Fruit fly (Drosophila melanogaster) whole organism, embryonic: Measurements from ENCODE around the gene Usp1.

Source experiments
- Blimp-1 ChIP-seq: fragments of 200-800 bp; sonication (Bioruptor generic); optimal IDR thresholded peaks from 3 replicates; lab custom pipeline; 2018; ENCODE audit warnings: missing biosample characterization, missing genetic modification characterization, mild to moderate bottlenecking, moderate library complexity, missing genetic modification reagents
- C15 ChIP-seq: fragments of 200-800 bp; sonication (Bioruptor generic); IDR thresholded peaks from 3 replicates; pipeline ENCODE4 v1.3.6; 2022; ENCODE audit warnings: missing biosample characterization, missing genetic modification characterization
- CG10209 ChIP-seq: fragments of 200-800 bp; sonication (Bioruptor generic); optimal IDR thresholded peaks from 3 replicates; lab custom pipeline; 2017; ENCODE audit warnings: missing biosample characterization, mild to moderate bottlenecking, missing genetic modification characterization, missing genetic modification reagents
- CG11398 ChIP-seq: fragments of 200-800 bp; sonication (Bioruptor generic); optimal IDR thresholded peaks from 2 replicates; lab custom pipeline; 2016; ENCODE audit warnings: missing biosample characterization, missing genetic modification characterization
- CG12219 ChIP-seq: fragments of 200-800 bp; sonication (Bioruptor generic); optimal IDR thresholded peaks from 3 replicates; lab custom pipeline; 2018; ENCODE audit warnings: missing biosample characterization, mild to moderate bottlenecking, missing genetic modification characterization
- CG12391 ChIP-seq: fragments of 200-800 bp; sonication (Bioruptor generic); optimal IDR thresholded peaks from 3 replicates; lab custom pipeline; 2018; ENCODE audit warnings: missing biosample characterization, mild to moderate bottlenecking, missing genetic modification characterization, moderate library complexity
- CG14710 ChIP-seq: fragments of 200-800 bp; sonication (Bioruptor generic); optimal IDR thresholded peaks from 3 replicates; lab custom pipeline; 2019; ENCODE audit warnings: missing biosample characterization, mild to moderate bottlenecking, missing genetic modification characterization, moderate library complexity
- CG15696 ChIP-seq: fragments of 200-800 bp; sonication (Bioruptor generic); optimal IDR thresholded peaks from 2 replicates; lab custom pipeline; 2019; ENCODE audit warnings: missing biosample characterization, mild to moderate bottlenecking, missing genetic modification characterization, moderate library complexity
- CG17802 ChIP-seq: fragments of 200-800 bp; sonication (Bioruptor generic); optimal IDR thresholded peaks from 2 replicates; lab custom pipeline; 2018; ENCODE audit warnings: missing biosample characterization, mild to moderate bottlenecking, missing genetic modification characterization, moderate library complexity
- CG17912 ChIP-seq: fragments of 200-800 bp; sonication (Bioruptor generic); optimal IDR thresholded peaks from 2 replicates; lab custom pipeline; 2018; ENCODE audit warnings: missing biosample characterization, mild to moderate bottlenecking, missing genetic modification characterization
- CG2712 ChIP-seq: fragments of 200-800 bp; optimal IDR thresholded peaks from 3 replicates; lab custom pipeline; 2019; ENCODE audit warnings: missing biosample characterization, mild to moderate bottlenecking, missing genetic modification characterization, moderate library complexity
- CG31441 ChIP-seq: fragments of 200-800 bp; sonication (Bioruptor generic); IDR thresholded peaks from 2 replicates; pipeline ENCODE4 v1.3.6; 2022; ENCODE audit warnings: missing biosample characterization, missing genetic modification characterization
- CG33557 ChIP-seq: fragments of 200-800 bp; sonication (Bioruptor generic); optimal IDR thresholded peaks from 2 replicates; lab custom pipeline; 2019; ENCODE audit warnings: missing biosample characterization, mild to moderate bottlenecking, missing genetic modification characterization, moderate library complexity
- CG3838 ChIP-seq: fragments of 200-800 bp; sonication (Bioruptor generic); optimal IDR thresholded peaks from 3 replicates; lab custom pipeline; 2016; ENCODE audit warnings: missing biosample characterization, missing genetic modification characterization
- CG6254 ChIP-seq: fragments of 200-800 bp; sonication (Bioruptor generic); optimal IDR thresholded peaks from 3 replicates; lab custom pipeline; 2017; ENCODE audit warnings: mild to moderate bottlenecking, missing biosample characterization, missing genetic modification reagents, missing genetic modification characterization
- CG6689 ChIP-seq: fragments of 200-800 bp; sonication (Bioruptor generic); IDR thresholded peaks from 2 replicates; pipeline ENCODE4 v1.3.6; 2022; ENCODE audit warnings: missing biosample characterization, missing genetic modification characterization
- CG7357 ChIP-seq: fragments of 200-800 bp; sonication (Bioruptor generic); IDR thresholded peaks from 3 replicates; pipeline ENCODE4 v1.3.6; 2022; ENCODE audit warnings: missing biosample characterization, missing genetic modification characterization
- CG7372 ChIP-seq: fragments of 200-800 bp; sonication (Bioruptor generic); IDR thresholded peaks from 2 replicates; pipeline ENCODE4 v1.3.6; 2022; ENCODE audit warnings: missing biosample characterization, missing genetic modification characterization
- CG7745 ChIP-seq: fragments of 200-800 bp; sonication (Bioruptor generic); optimal IDR thresholded peaks from 2 replicates; lab custom pipeline; 2018; ENCODE audit warnings: missing biosample characterization, mild to moderate bottlenecking, missing genetic modification characterization, moderate library complexity
- CG7839 ChIP-seq: fragments of 200-800 bp; sonication (Bioruptor generic); optimal IDR thresholded peaks from 3 replicates; lab custom pipeline; 2018; ENCODE audit warnings: missing biosample characterization, mild to moderate bottlenecking, missing genetic modification characterization, moderate library complexity
- CG8388 ChIP-seq: fragments of 200-800 bp; sonication (Bioruptor generic); optimal IDR thresholded peaks from 2 replicates; lab custom pipeline; 2019; ENCODE audit warnings: missing biosample characterization, mild to moderate bottlenecking, missing genetic modification characterization, moderate library complexity
- CG8944 ChIP-seq: fragments of 200-800 bp; sonication (Bioruptor generic); optimal IDR thresholded peaks from 3 replicates; lab custom pipeline; 2016; ENCODE audit warnings: missing biosample characterization, missing genetic modification characterization
- CG9727 ChIP-seq: fragments of 200-800 bp; sonication (Bioruptor generic); optimal IDR thresholded peaks from 3 replicates; lab custom pipeline; 2017; ENCODE audit warnings: missing biosample characterization, mild to moderate bottlenecking, missing genetic modification characterization
- Chrac-16 ChIP-seq: fragments of 200-800 bp; sonication (Bioruptor generic); optimal IDR thresholded peaks from 3 replicates; lab custom pipeline; 2016; ENCODE audit warnings: missing biosample characterization, missing genetic modification characterization
- Ets65A ChIP-seq: fragments of 200-800 bp; sonication (Bioruptor generic); peaks from one replicate; lab custom pipeline; 2016; ENCODE audit warnings: missing biosample characterization, missing genetic modification characterization
- Fer2 ChIP-seq: fragments of 200-800 bp; sonication (Bioruptor generic); optimal IDR thresholded peaks from 2 replicates; lab custom pipeline; 2018; ENCODE audit warnings: missing biosample characterization, mild to moderate bottlenecking, missing genetic modification characterization, moderate library complexity
- Gsc ChIP-seq: fragments of 200-800 bp; sonication (Bioruptor generic); IDR thresholded peaks from 2 replicates; pipeline ENCODE4 v1.3.6; 2022; ENCODE audit warnings: missing biosample characterization, missing genetic modification characterization
- Mes4 ChIP-seq: fragments of 200-800 bp; sonication (Bioruptor generic); optimal IDR thresholded peaks from 2 replicates; lab custom pipeline; 2016; ENCODE audit warnings: missing biosample characterization, missing genetic modification characterization
- Nf-YB ChIP-seq: fragments of 200-800 bp; sonication (Bioruptor generic); optimal IDR thresholded peaks from 3 replicates; lab custom pipeline; 2019; ENCODE audit warnings: missing biosample characterization, mild to moderate bottlenecking, missing genetic modification characterization, moderate library complexity
- Xrp1 ChIP-seq: fragments of 200-800 bp; sonication (Bioruptor generic); IDR thresholded peaks from 2 replicates; pipeline ENCODE4 v1.3.6; 2022; ENCODE audit warnings: missing biosample characterization, missing genetic modification characterization
- bowl ChIP-seq: fragments of 200-800 bp; sonication (Bioruptor generic); IDR thresholded peaks from 2 replicates; pipeline ENCODE4 v1.3.6; 2022; ENCODE audit warnings: missing biosample characterization, missing genetic modification characterization
- bsh ChIP-seq, 2 experiments: fragments of 200-800 bp; sonication (Bioruptor generic); optimal IDR thresholded peaks; 2 replicates each; lab custom pipeline; 2017 to 2018; ENCODE audit warnings: mild to moderate bottlenecking in 2 of 2, missing biosample characterization in 2 of 2, missing genetic modification characterization in 2 of 2, moderate library complexity in 1 of 2
- cg ChIP-seq: fragments of 200-800 bp; sonication (Bioruptor generic); optimal IDR thresholded peaks from 3 replicates; lab custom pipeline; 2019; ENCODE audit warnings: missing biosample characterization, mild to moderate bottlenecking, missing genetic modification characterization, moderate library complexity
- chif ChIP-seq, 2 experiments: fragments of 200-800 bp; sonication (Bioruptor generic); optimal IDR thresholded peaks; 3 replicates each; lab custom pipeline; 2016; ENCODE audit warnings: missing biosample characterization in 2 of 2, missing genetic modification characterization in 2 of 2
- chn ChIP-seq: fragments of 200-800 bp; sonication (Bioruptor generic); optimal IDR thresholded peaks from 2 replicates; lab custom pipeline; 2016; ENCODE audit warnings: missing biosample characterization, missing genetic modification characterization
- corto ChIP-seq: fragments of 200-800 bp; sonication (Bioruptor generic); optimal IDR thresholded peaks from 2 replicates; lab custom pipeline; 2016; ENCODE audit warnings: missing biosample characterization, mild to moderate bottlenecking, missing genetic modification characterization, moderate library complexity
- dati ChIP-seq: fragments of 200-800 bp; sonication (Bioruptor generic); IDR thresholded peaks from 2 replicates; pipeline ENCODE4 v1.3.6; 2022; ENCODE audit warnings: missing biosample characterization, missing genetic modification characterization
- dimm ChIP-seq: fragments of 200-800 bp; sonication (Bioruptor generic); IDR thresholded peaks from 2 replicates; pipeline ENCODE4 v1.3.6; 2022; ENCODE audit warnings: missing biosample characterization, missing genetic modification characterization
- fd102C ChIP-seq: fragments of 200-800 bp; sonication (Bioruptor generic); optimal IDR thresholded peaks from 2 replicates; lab custom pipeline; 2018; ENCODE audit warnings: missing biosample characterization, mild to moderate bottlenecking, missing genetic modification characterization, moderate library complexity
- fd96Cb ChIP-seq: fragments of 200-800 bp; sonication (Bioruptor generic); optimal IDR thresholded peaks from 2 replicates; lab custom pipeline; 2018; ENCODE audit warnings: missing biosample characterization, mild to moderate bottlenecking, missing genetic modification characterization, moderate library complexity
- gcm2 ChIP-seq: fragments of 200-800 bp; sonication (Bioruptor generic); optimal IDR thresholded peaks from 2 replicates; lab custom pipeline; 2016; ENCODE audit warnings: missing biosample characterization, missing genetic modification characterization
- lmd ChIP-seq: fragments of 200-800 bp; sonication (Bioruptor generic); IDR thresholded peaks from 2 replicates; pipeline ENCODE4 v1.3.6; 2022; ENCODE audit warnings: missing biosample characterization, missing genetic modification characterization
- lola ChIP-seq, 3 experiments: fragments of >200 bp in 2 of 3; fragments of 200-800 bp in 1 of 3; sonication (Bioruptor generic) in 1 of 3; optimal IDR thresholded peaks; 2 replicates each; lab custom pipeline; 2017 to 2019; ENCODE audit warnings: missing biosample characterization in 3 of 3, missing genetic modification characterization in 3 of 3, mild to moderate bottlenecking in 1 of 3, moderate library complexity in 1 of 3
- phol ChIP-seq: fragments of 200-800 bp; sonication (Bioruptor generic); optimal IDR thresholded peaks from 3 replicates; lab custom pipeline; 2018; ENCODE audit warnings: missing biosample characterization, mild to moderate bottlenecking, missing genetic modification characterization, moderate library complexity
- prd ChIP-seq, 3 experiments: fragments of >200 bp in 2 of 3; fragments of 200-800 bp in 1 of 3; sonication (Bioruptor generic) in 1 of 3; optimal IDR thresholded peaks in 2 of 3; IDR thresholded peaks in 1 of 3; 2 replicates in 2 of 3; 3 replicates in 1 of 3; pipeline versions ENCODE4 v1.3.6 to Lab custom; 2017 to 2022; ENCODE audit warnings: missing biosample characterization in 1 of 3, missing genetic modification characterization in 1 of 3
- sd ChIP-seq: fragments of 200-800 bp; sonication (Bioruptor generic); optimal IDR thresholded peaks from 3 replicates; lab custom pipeline; 2018; ENCODE audit warnings: missing biosample characterization, mild to moderate bottlenecking, missing genetic modification characterization, moderate library complexity
- sens ChIP-seq: fragments of 200-800 bp; sonication (Bioruptor generic); peaks from one replicate; lab custom pipeline; 2016; ENCODE audit warnings: missing biosample characterization, missing genetic modification characterization
- shn ChIP-seq: fragments of 200-800 bp; sonication (Bioruptor generic); optimal IDR thresholded peaks from 3 replicates; lab custom pipeline; 2016; ENCODE audit warnings: missing biosample characterization, missing genetic modification characterization
- trem ChIP-seq: fragments of 200-800 bp; optimal IDR thresholded peaks from 3 replicates; lab custom pipeline; 2019; ENCODE audit warnings: missing biosample characterization, mild to moderate bottlenecking, missing genetic modification characterization, moderate library complexity
- zen ChIP-seq: fragments of 200-800 bp; sonication (Bioruptor generic); optimal IDR thresholded peaks from 3 replicates; lab custom pipeline; 2018; ENCODE audit warnings: missing biosample characterization, mild to moderate bottlenecking, missing genetic modification characterization, moderate library complexity

Usp1 gene

DNA sequence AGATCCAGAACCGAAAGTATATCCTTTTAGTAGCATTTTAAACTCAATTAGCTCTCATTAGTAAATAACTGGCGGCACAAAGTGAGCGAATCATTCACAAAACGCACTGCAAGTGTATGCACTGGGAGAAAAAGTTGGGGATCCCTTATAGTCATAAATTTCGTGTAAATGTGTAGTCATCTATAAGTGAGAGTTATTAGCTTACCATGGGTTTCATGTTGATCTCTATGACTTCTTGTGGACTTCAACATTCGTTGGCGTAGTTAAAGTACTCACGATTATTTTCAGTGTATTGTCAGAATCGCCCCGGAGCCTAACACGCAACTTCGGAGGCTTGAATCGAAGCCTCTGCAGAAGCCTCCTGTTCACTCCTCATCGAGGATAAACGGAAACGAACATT, 48.0 kb downstream of the Usp1 start (continued):
- TF ChIP-seq prd (optimal IDR thresholded peaks at IDR 0.05; lab: Kevin White, UChicago) (no peak), prd (GFP tag; IDR thresholded peaks at IDR 0.05; lab: Robert Waterston, UW) (peak; percentile 73), CG3838 (no peak), Gsc (GFP tag; lab: Robert Waterston, UW) (no peak), chif (GFP tag; optimal IDR thresholded peaks at IDR 0.05; lab: Kevin White, UChicago) (peak in 1 of 2 experiments; percentile 58), dimm (no peak), phol (tag; lab: Kevin White, UChicago) (peak; percentile 37), CG33557 (no peak), trem (tag; lab: Kevin White, UChicago) (peak; percentile 9), CG17802 (tag; lab: Kevin White, UChicago) (no peak), C15 (GFP tag; lab: Robert Waterston, UW) (no peak), Mes4 (GFP tag; lab: Kevin White, UChicago) (peak; percentile 11), sens (GFP tag; lab: Kevin White, UChicago) (peak; percentile 83), CG15696 (tag; lab: Kevin White, UChicago) (peak; percentile 21), CG7372 (GFP tag; lab: Robert Waterston, UW) (no peak), CG9727 (GFP tag; lab: Kevin White, UChicago) (peak; percentile 40), zen (tag; lab: Kevin White, UChicago) (peak; percentile 47), CG31441 (GFP tag; lab: Robert Waterston, UW) (peak; percentile 25; the same call in 1 of the 2 replicates), lola (GFP tag; optimal IDR thresholded peaks at IDR 0.05; lab: Kevin White, UChicago) (peak in 1 of 3 experiments; percentile 58), CG7357 (GFP tag; lab: Robert Waterston, UW) (no peak), Chrac-16 (GFP tag; lab: Kevin White, UChicago) (peak; percentile 54), CG8944 (GFP tag; lab: Kevin White, UChicago) (peak; percentile 3), bowl (GFP tag; lab: Robert Waterston, UW) (no peak), CG11398 (peak; percentile 15), CG2712 (tag; lab: Kevin White, UChicago) (peak; percentile 50), CG14710 (tag; lab: Kevin White, UChicago) (peak; percentile 28), CG6689 (peak; percentile 47; the same call in 1 of the 2 replicates), cg (GFP tag; lab: Kevin White, UChicago) (no peak), Blimp-1 (peak; percentile 23), Ets65A (GFP tag; lab: Kevin White, UChicago) (peak; percentile 22), chn (GFP tag; lab: Kevin White, UChicago) (peak; percentile 42), fd96Cb (tag; lab: Kevin White, UChicago) (peak; percentile 8), corto (GFP tag; lab: Kevin White, UChicago) (no peak), fd102C (GFP tag; lab: Kevin White, UChicago) (peak; percentile 31), lmd (GFP tag; lab: Robert Waterston, UW) (peak; percentile 38; the same call in 1 of the 2 replicates), CG7839 (tag; lab: Kevin White, UChicago) (peak; percentile 34), CG7745 (tag; lab: Kevin White, UChicago) (no peak), shn (GFP tag; lab: Kevin White, UChicago) (peak; percentile 11), CG12219 (GFP tag; lab: Kevin White, UChicago) (peak; percentile 0), dati (peak; percentile 13; the same call in 1 of the 2 replicates), Nf-YB (GFP tag; lab: Kevin White, UChicago) (no peak), CG10209 (GFP tag; lab: Kevin White, UChicago) (peak; percentile 11), CG12391 (tag; lab: Kevin White, UChicago) (peak; percentile 34), sd (tag; lab: Kevin White, UChicago) (no peak), Fer2 (no peak), gcm2 (no peak), CG17912 (GFP tag; lab: Kevin White, UChicago) (no peak), CG8388 (GFP tag; lab: Kevin White, UChicago) (peak; percentile 26), bsh (GFP tag; optimal IDR thresholded peaks at IDR 0.05; lab: Kevin White, UChicago) (peak; percentile 67 to 69), Xrp1 (GFP tag; lab: Robert Waterston, UW) (peak; percentile 41; the same call in 1 of the 2 replicates), CG6254 (no peak)
